Fruit fly (Drosophila melanogaster) whole organism, pupa: ENCODE measurements around the gene tau.

Source experiments
- CG10348 ChIP-seq: fragments of 200-800 bp; sonication (Bioruptor generic); IDR thresholded peaks from 2 replicates; pipeline ENCODE4 v1.3.6; 2022; ENCODE audit warnings: missing biosample characterization, missing genetic modification characterization
- CG12605 ChIP-seq: fragments of 200-800 bp; sonication (Bioruptor generic); IDR thresholded peaks from 2 replicates; pipeline ENCODE4 v1.3.6; 2022; ENCODE audit warnings: missing biosample characterization, missing genetic modification characterization
- CG13204 ChIP-seq: fragments of 200-800 bp; sonication (Bioruptor generic); optimal IDR thresholded peaks from 2 replicates; lab custom pipeline; 2018; ENCODE audit warnings: missing biosample characterization, mild to moderate bottlenecking, missing genetic modification characterization, moderate library complexity
- CG14655 ChIP-seq: fragments of 200-800 bp; sonication (Bioruptor generic); optimal IDR thresholded peaks from 3 replicates; lab custom pipeline; 2017; ENCODE audit warnings: mild to moderate bottlenecking, missing biosample characterization, missing genetic modification reagents, missing genetic modification characterization
- CG15710 ChIP-seq: fragments of 200-800 bp; sonication (Bioruptor generic); optimal IDR thresholded peaks from 2 replicates; lab custom pipeline; 2018; ENCODE audit warnings: missing biosample characterization, mild to moderate bottlenecking, missing genetic modification characterization, moderate library complexity
- CG17806 ChIP-seq: fragments of 200-800 bp; sonication (Bioruptor generic); optimal IDR thresholded peaks from 2 replicates; lab custom pipeline; 2018; ENCODE audit warnings: missing biosample characterization, mild to moderate bottlenecking, missing genetic modification characterization, moderate library complexity
- CG32121 ChIP-seq: fragments of 200-800 bp; sonication (Bioruptor generic); IDR thresholded peaks from 2 replicates; pipeline ENCODE4 v1.3.6; 2022; ENCODE audit warnings: missing biosample characterization, missing genetic modification characterization
- CG9948 ChIP-seq: fragments of 200-800 bp; sonication (Bioruptor generic); optimal IDR thresholded peaks from 2 replicates; lab custom pipeline; 2018; ENCODE audit warnings: missing biosample characterization, mild to moderate bottlenecking, missing genetic modification characterization, moderate library complexity
- EcR ChIP-seq: fragments of 200-800 bp; sonication (Bioruptor generic); optimal IDR thresholded peaks from 3 replicates; lab custom pipeline; 2019; ENCODE audit warnings: missing biosample characterization, missing genetic modification characterization, mild to moderate bottlenecking, moderate library complexity, missing genetic modification reagents
- Ets98B ChIP-seq: fragments of 200-800 bp; sonication (Bioruptor generic); IDR thresholded peaks from 2 replicates; pipeline ENCODE4 v1.3.6; 2022; ENCODE audit warnings: missing biosample characterization, missing genetic modification characterization
- Snoo ChIP-seq: fragments of 200-800 bp; sonication (Bioruptor generic); optimal IDR thresholded peaks from 3 replicates; lab custom pipeline; 2017; ENCODE audit warnings: missing biosample characterization, mild to moderate bottlenecking, missing genetic modification characterization, inconsistent platforms
- fd96Ca ChIP-seq: fragments of 200-800 bp; sonication (Bioruptor generic); IDR thresholded peaks from 3 replicates; pipeline ENCODE4 v1.3.6; 2022; ENCODE audit warnings: missing biosample characterization, missing genetic modification characterization
- rn ChIP-seq: fragments of 200-800 bp; sonication (Bioruptor generic); IDR thresholded peaks from 2 replicates; pipeline ENCODE4 v1.3.6; 2022; ENCODE audit warnings: missing biosample characterization, missing genetic modification characterization

DNA sequence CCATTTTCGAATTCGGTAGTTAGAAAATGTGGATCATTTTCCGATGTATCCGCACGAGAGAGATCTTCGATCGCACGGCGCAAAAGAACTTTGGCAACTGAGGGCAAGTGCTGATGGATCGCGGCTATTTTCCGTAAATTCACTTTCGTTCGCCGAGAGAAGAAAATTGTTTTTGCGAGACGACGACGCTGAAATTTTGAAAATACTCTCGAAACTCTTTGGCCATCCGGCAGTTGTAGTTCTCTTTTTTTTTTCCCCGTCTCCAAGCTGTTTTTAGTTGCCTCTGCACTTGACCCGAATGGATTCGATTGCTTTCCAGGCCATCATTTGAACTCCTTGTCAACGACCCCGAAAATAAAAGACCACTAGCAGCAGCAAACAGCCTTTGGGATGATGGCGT lies 30.9 kb downstream of the tau start, which contains the start of gene CG5612:
- no peak for TF ChIP-seq CG13204 (GFP tag; lab: Kevin White, UChicago)
- TF ChIP-seq CG10348, result no peak
- no peak for TF ChIP-seq CG17806 (tag; lab: Kevin White, UChicago)
- no peak for TF ChIP-seq Ets98B
- TF ChIP-seq CG14655 (GFP tag; lab: Kevin White, UChicago), result no peak
- no peak for TF ChIP-seq CG15710 (tag; lab: Kevin White, UChicago)
- no peak for TF ChIP-seq CG9948
- no peak for TF ChIP-seq Snoo (tag; lab: Kevin White, UChicago)
- TF ChIP-seq fd96Ca (GFP tag; lab: Robert Waterston, UW), result no peak
- TF ChIP-seq CG12605, result no peak
- TF ChIP-seq rn (GFP tag; lab: Robert Waterston, UW), result no peak
- TF ChIP-seq CG32121 (GFP tag; lab: Robert Waterston, UW), result no peak
- TF ChIP-seq EcR (GFP tag; lab: Kevin White, UChicago), result no peak
